Fruit fly (Drosophila melanogaster) whole organism, adult: ENCODE data around the gene Ocho.

ENCODE experiments used
- CG11617 ChIP-seq: fragments of 200-800 bp; sonication (Bioruptor generic); optimal IDR thresholded peaks from 2 replicates; lab custom pipeline; 2017; ENCODE audit warnings: mild to moderate bottlenecking, missing biosample characterization, missing genetic modification reagents, missing genetic modification characterization
- CG14711 ChIP-seq: fragments of 200-800 bp; sonication (Bioruptor generic); optimal IDR thresholded peaks from 2 replicates; lab custom pipeline; 2018; ENCODE audit warnings: missing biosample characterization, mild to moderate bottlenecking, missing genetic modification characterization, moderate library complexity
- CG1620 ChIP-seq: fragments of 200-800 bp; sonication (Bioruptor generic); optimal IDR thresholded peaks from 2 replicates; lab custom pipeline; 2016; ENCODE audit warnings: missing biosample characterization, missing genetic modification characterization
- CG33017 ChIP-seq: fragments of 200-800 bp; sonication (Bioruptor generic); optimal IDR thresholded peaks from 2 replicates; lab custom pipeline; 2018; ENCODE audit warnings: missing biosample characterization, mild to moderate bottlenecking, missing genetic modification characterization, moderate library complexity
- CG5204 ChIP-seq: fragments of 200-800 bp; sonication (Bioruptor generic); optimal IDR thresholded peaks from 2 replicates; lab custom pipeline; 2016; ENCODE audit warnings: missing biosample characterization, missing genetic modification characterization
- Clk ChIP-seq: fragments of 200-800 bp; sonication (Bioruptor generic); optimal IDR thresholded peaks from 2 replicates; lab custom pipeline; 2017; ENCODE audit warnings: missing biosample characterization, missing genetic modification characterization
- bab1 ChIP-seq: fragments of 200-800 bp; sonication (Bioruptor generic); optimal IDR thresholded peaks from 3 replicates; lab custom pipeline; 2019; ENCODE audit warnings: missing biosample characterization, mild to moderate bottlenecking, missing genetic modification characterization, moderate library complexity
- cic ChIP-seq: fragments of 200-800 bp; sonication (Bioruptor generic); optimal IDR thresholded peaks from 2 replicates; lab custom pipeline; 2017; ENCODE audit warnings: missing biosample characterization, mild to moderate bottlenecking, missing genetic modification characterization, moderate library complexity
- cnc ChIP-seq, 2 experiments: fragments of >200 bp; optimal IDR thresholded peaks; 2 replicates each; lab custom pipeline; 2017
- kay ChIP-seq: fragments of 200-800 bp; sonication (Bioruptor generic); peaks from one replicate; lab custom pipeline; 2016; ENCODE audit warnings: missing biosample characterization, missing genetic modification characterization, borderline replicate concordance
- tj ChIP-seq: fragments of 200-800 bp; sonication (Bioruptor generic); optimal IDR thresholded peaks from 3 replicates; lab custom pipeline; 2017; ENCODE audit warnings: missing biosample characterization, mild to moderate bottlenecking, missing genetic modification characterization, moderate library complexity

DNA sequence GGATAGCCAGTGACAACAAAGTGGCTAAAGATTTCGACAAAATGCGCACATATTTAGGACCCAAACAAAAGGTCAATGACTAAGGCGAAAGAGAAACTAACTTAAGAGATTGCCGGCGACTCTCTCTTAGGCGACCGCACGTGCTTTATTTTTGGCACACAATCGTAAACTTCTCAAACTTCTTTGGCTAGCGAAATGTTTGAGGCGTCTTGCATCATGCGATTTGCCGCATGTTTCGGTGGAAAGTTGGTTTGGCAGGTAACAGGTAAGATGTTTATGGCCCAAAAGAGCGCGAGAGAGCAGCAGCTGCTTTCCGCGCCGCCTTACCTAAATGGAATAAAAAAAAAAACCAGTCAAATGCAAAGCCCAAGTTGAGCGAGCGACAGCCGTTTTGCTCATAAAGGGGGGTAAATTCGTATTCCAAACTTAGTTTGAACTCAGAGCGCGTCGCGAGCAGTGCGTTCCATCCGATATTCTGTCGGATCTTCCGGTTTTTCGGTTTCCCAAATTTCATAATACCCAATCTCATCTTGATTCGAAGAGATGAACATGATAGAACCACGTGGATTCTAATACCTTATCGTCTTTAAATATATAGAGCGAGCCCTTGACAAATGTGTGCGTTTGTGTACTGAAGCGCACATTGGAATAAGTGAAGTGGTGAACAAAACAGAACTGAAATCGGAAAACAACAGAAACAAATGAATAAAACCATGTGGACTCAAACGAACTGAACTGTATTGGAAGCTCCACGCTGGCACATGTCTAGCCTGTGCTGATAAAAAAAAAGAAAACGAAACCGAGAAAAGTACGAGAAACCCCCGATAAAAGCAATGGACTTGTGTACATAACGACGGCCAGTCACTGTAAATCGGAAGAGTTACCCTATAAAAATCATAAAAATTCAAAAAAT is 12.6 kb downstream of the Ocho start:
- TF ChIP-seq kay (no peak), cnc (optimal IDR thresholded peaks at IDR 0.05; lab: Kevin White, UChicago) (no peak), bab1 (GFP tag; lab: Kevin White, UChicago) (no peak), CG11617 (no peak), tj (GFP tag; lab: Kevin White, UChicago) (no peak), CG33017 (tag; lab: Kevin White, UChicago) (no peak), Clk (no peak), CG5204 (GFP tag; lab: Kevin White, UChicago) (no peak), cic (peak; percentile 12), CG14711 (tag; lab: Kevin White, UChicago) (no peak), CG1620 (no peak)
